Worm (Caenorhabditis elegans): ENCODE data around the gene snpc-3.4.

Gene snpc-3.4

DNA sequence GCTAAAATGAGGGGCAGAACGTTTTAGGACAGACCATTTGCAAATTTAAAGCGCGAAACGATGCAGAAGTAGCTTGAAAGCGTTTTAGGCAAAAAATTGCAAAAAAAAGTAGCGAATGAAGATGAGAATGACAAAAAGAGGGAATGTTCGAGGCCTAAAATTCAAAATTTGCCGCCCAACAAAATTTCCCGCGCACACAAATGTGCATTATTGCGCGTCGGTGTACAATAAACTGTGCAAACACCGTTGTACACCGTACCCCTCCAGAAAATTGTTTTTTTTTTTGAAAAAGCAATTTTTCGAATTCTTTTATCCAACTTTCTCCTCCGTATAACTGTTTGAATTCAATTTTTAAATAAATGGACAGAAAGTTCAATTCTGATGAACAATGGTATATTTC, at the start of gene snpc-3.4:
TSS of gene snpc-3.4 (plus strand) at position 237 of the 400 bp plus-strand sequence.
- TF ChIP-seq ceh-9 (tag; optimal IDR thresholded peaks at IDR 0.05), result no peak
- TF ChIP-seq nhr-43 (tag; optimal IDR thresholded peaks at IDR 0.05; ENCODE audit: poor library complexity, severe bottlenecking), result peak; percentile 16
- no peak for TF ChIP-seq nhr-28 (tag; optimal IDR thresholded peaks at IDR 0.05)
- TF ChIP-seq mdl-1 (tag; optimal IDR thresholded peaks at IDR 0.05), result no peak
- no peak for TF ChIP-seq mml-1 (tag; optimal IDR thresholded peaks at IDR 0.05)
- no peak for TF ChIP-seq unc-62 (GFP tag; optimal IDR thresholded peaks at IDR 0.05)
- no peak for TF ChIP-seq elt-3 (tag; optimal IDR thresholded peaks at IDR 0.05)
- no peak for TF ChIP-seq lsy-12 (tag; optimal IDR thresholded peaks at IDR 0.05)
- no peak for TF ChIP-seq daf-12 (tag; optimal IDR thresholded peaks at IDR 0.05)
- TF ChIP-seq ceh-28 (tag; optimal IDR thresholded peaks at IDR 0.05), result no peak
- TF ChIP-seq pha-4 (tag; optimal IDR thresholded peaks at IDR 0.05), result peak; percentile 89
- no peak for TF ChIP-seq ceh-16 (tag; optimal IDR thresholded peaks at IDR 0.05)
- no peak for TF ChIP-seq unc-39 (tag; optimal IDR thresholded peaks at IDR 0.05)
- no peak for TF ChIP-seq zag-1 (tag; optimal IDR thresholded peaks at IDR 0.05)
- no peak for TF ChIP-seq nhr-12 (tag; optimal IDR thresholded peaks at IDR 0.05)
- TF ChIP-seq nhr-67 (tag; optimal IDR thresholded peaks at IDR 0.05), result no peak
- TF ChIP-seq fos-1 (tag; optimal IDR thresholded peaks at IDR 0.05), result no peak
- no peak for TF ChIP-seq egl-27 (tag; optimal IDR thresholded peaks at IDR 0.05)
- no peak for TF ChIP-seq nhr-77 (tag; optimal IDR thresholded peaks at IDR 0.05)
- peak; percentile 42 for TF ChIP-seq skn-1 (tag; optimal IDR thresholded peaks at IDR 0.05)
- TF ChIP-seq aly-2 (tag; optimal IDR thresholded peaks at IDR 0.05), result no peak
- TF ChIP-seq egl-5 (tag; optimal IDR thresholded peaks at IDR 0.05), result no peak
- no peak for TF ChIP-seq elt-1 (tag; optimal IDR thresholded peaks at IDR 0.05)
- TF ChIP-seq tbx-2 (tag; optimal IDR thresholded peaks at IDR 0.05), result no peak
- no peak for TF ChIP-seq pqm-1 (tag; optimal IDR thresholded peaks at IDR 0.05)
- no peak for TF ChIP-seq nhr-11 (tag; optimal IDR thresholded peaks at IDR 0.05)
- no peak for TF ChIP-seq ceh-82 (tag; optimal IDR thresholded peaks at IDR 0.05)
- TF ChIP-seq eor-1 (tag; optimal IDR thresholded peaks at IDR 0.05), result no peak
- TF ChIP-seq ama-1 (optimal IDR thresholded peaks at IDR 0.05), result no peak
- no peak for TF ChIP-seq elt-2 (tag; optimal IDR thresholded peaks at IDR 0.05)
- TF ChIP-seq jun-1 (tag; optimal IDR thresholded peaks at IDR 0.05), result no peak
- TF ChIP-seq hmg-11 (tag; optimal IDR thresholded peaks at IDR 0.05), result peak; percentile 41
- TF ChIP-seq ZK546.5 (tag; optimal IDR thresholded peaks at IDR 0.05), result no peak
- TF ChIP-seq fkh-2 (tag; optimal IDR thresholded peaks at IDR 0.05), result no peak
- TF ChIP-seq nhr-23 (tag; optimal IDR thresholded peaks at IDR 0.05), result peak; percentile 57
- peak; percentile 74 for TF ChIP-seq lin-39 (tag; optimal IDR thresholded peaks at IDR 0.05)
- TF ChIP-seq nhr-237 (tag; optimal IDR thresholded peaks at IDR 0.05), result no peak
- no peak for TF ChIP-seq sea-2 (GFP tag; optimal IDR thresholded peaks at IDR 0.05)
- no peak for TF ChIP-seq ztf-4 (tag; optimal IDR thresholded peaks at IDR 0.05)
- peak; percentile 76 for TF ChIP-seq lin-15B (tag; optimal IDR thresholded peaks at IDR 0.05)
- peak; percentile 92 for TF ChIP-seq nfya-1 (tag; optimal IDR thresholded peaks at IDR 0.05; ENCODE audit: insufficient read depth)
- TF ChIP-seq nhr-76 (tag; optimal IDR thresholded peaks at IDR 0.05), result no peak
- TF ChIP-seq fkh-10 (GFP tag; optimal IDR thresholded peaks at IDR 0.05), result no peak
- peak; percentile 68 for TF ChIP-seq nhr-25 (tag; optimal IDR thresholded peaks at IDR 0.05)
- peak; percentile 53 for TF ChIP-seq snpc-4 (tag; optimal IDR thresholded peaks at IDR 0.05)
- no peak for TF ChIP-seq R02D3.7 (tag; optimal IDR thresholded peaks at IDR 0.05)
- no peak for TF ChIP-seq ztf-11 (tag; optimal IDR thresholded peaks at IDR 0.05)

DNA sequence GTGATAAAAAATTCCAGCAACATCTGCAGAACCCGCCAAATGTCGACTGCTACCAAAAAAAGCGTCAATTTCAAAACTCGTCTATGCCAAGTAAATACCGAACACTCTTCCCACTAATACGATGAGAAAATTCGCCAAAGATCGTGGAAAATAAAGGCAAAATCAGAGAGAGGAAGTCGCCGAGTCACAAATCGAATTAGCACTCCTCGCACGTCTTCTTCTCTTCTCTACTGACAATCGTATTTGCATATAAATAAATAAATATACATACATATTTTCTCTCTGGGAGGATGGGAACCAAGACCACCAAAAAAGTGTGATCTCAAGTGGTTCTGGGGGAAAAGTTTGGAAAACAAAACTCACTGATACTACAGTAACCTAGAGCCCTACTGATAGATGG, 49.4 kb upstream of the snpc-3.4 start:
- TF ChIP-seq eor-1 (tag; optimal IDR thresholded peaks at IDR 0.05) (no peak), unc-39 (tag; optimal IDR thresholded peaks at IDR 0.05) (no peak), fkh-2 (tag; optimal IDR thresholded peaks at IDR 0.05) (no peak), lsy-12 (tag; optimal IDR thresholded peaks at IDR 0.05) (no peak), ztf-11 (tag; optimal IDR thresholded peaks at IDR 0.05) (no peak), nhr-23 (tag; optimal IDR thresholded peaks at IDR 0.05) (no peak), hmg-11 (tag; optimal IDR thresholded peaks at IDR 0.05) (no peak), nhr-12 (tag; optimal IDR thresholded peaks at IDR 0.05) (no peak)
